Worm (Caenorhabditis elegans) whole organism, L4/young adult: ENCODE measurements around the gene nhr-47.

Source experiments
- W03F9.2 ChIP-seq: fragments of 150-350 bp; optimal IDR thresholded peaks from 2 replicates; lab custom pipeline; 2014; ENCODE audit warnings: missing biosample characterization, missing genetic modification characterization
- dao-5 ChIP-seq: sonication (generic microtip); optimal IDR thresholded peaks from 2 replicates; lab custom pipeline; 2016; ENCODE audit warnings: missing genotype, missing genetic modification characterization, moderate library complexity, missing compliant biosample characterization
- him-1 ChIP-seq: sonication (generic microtip); optimal IDR thresholded peaks from 2 replicates; lab custom pipeline; 2016; ENCODE audit warnings: missing genotype, missing genetic modification reagents, missing genetic modification characterization, missing compliant biosample characterization

- TF ChIP-seq W03F9.2 (tag; lab: Kevin White, UChicago): no peak
- TF ChIP-seq him-1 (tag; lab: Kevin White, UChicago): no peak
- TF ChIP-seq dao-5 (tag; lab: Kevin White, UChicago): no peak
Observed at ce11 chrV:5525208-5525607, 20.2 kb downstream of the nhr-47 start.
